Fruit fly (Drosophila melanogaster) whole organism, embryonic: ENCODE measurements around the gene CG15408.

Experiments used
- Bteb2 ChIP-seq: fragments of 200-800 bp; sonication (Bioruptor generic); optimal IDR thresholded peaks from 2 replicates; lab custom pipeline; 2016; ENCODE audit warnings: missing biosample characterization, missing genetic modification characterization
- CG10147 ChIP-seq: fragments of 200-800 bp; sonication (Bioruptor generic); optimal IDR thresholded peaks from 2 replicates; lab custom pipeline; 2019; ENCODE audit warnings: missing biosample characterization, mild to moderate bottlenecking, missing genetic modification characterization, moderate library complexity
- CG10274 ChIP-seq: fragments of 200-800 bp; sonication (Bioruptor generic); optimal IDR thresholded peaks from 3 replicates; lab custom pipeline; 2017; ENCODE audit warnings: missing biosample characterization, mild to moderate bottlenecking, missing genetic modification characterization
- CG10462 ChIP-seq: fragments of 200-800 bp; sonication (Bioruptor generic); optimal IDR thresholded peaks from 2 replicates; lab custom pipeline; 2016; ENCODE audit warnings: missing biosample characterization, missing genetic modification characterization
- CG11723 ChIP-seq: fragments of 200-800 bp; sonication (Bioruptor generic); optimal IDR thresholded peaks from 2 replicates; lab custom pipeline; 2017; ENCODE audit warnings: missing biosample characterization, mild to moderate bottlenecking, missing genetic modification characterization
- CG12659 ChIP-seq: fragments of 200-800 bp; sonication (Bioruptor generic); optimal IDR thresholded peaks from 3 replicates; lab custom pipeline; 2017; ENCODE audit warnings: mild to moderate bottlenecking, missing biosample characterization, missing genetic modification reagents, missing genetic modification characterization
- CG13775 ChIP-seq: fragments of 200-800 bp; sonication (Bioruptor generic); optimal IDR thresholded peaks from 3 replicates; lab custom pipeline; 2017; ENCODE audit warnings: missing biosample characterization, mild to moderate bottlenecking, missing genetic modification characterization
- CG14050 ChIP-seq: fragments of 200-800 bp; sonication (Bioruptor generic); IDR thresholded peaks from 3 replicates; pipeline ENCODE4 v1.3.6; 2022; ENCODE audit warnings: missing biosample characterization, missing genetic modification characterization
- CG2199 ChIP-seq: fragments of 200-800 bp; sonication (Bioruptor generic); IDR thresholded peaks from 3 replicates; pipeline ENCODE4 v1.3.6; 2022; ENCODE audit warnings: missing biosample characterization, missing genetic modification characterization
- CG4282 ChIP-seq: fragments of 200-800 bp; sonication (Bioruptor generic); optimal IDR thresholded peaks from 2 replicates; lab custom pipeline; 2016; ENCODE audit warnings: missing biosample characterization, missing genetic modification characterization
- CG6689 ChIP-seq: fragments of 200-800 bp; sonication (Bioruptor generic); IDR thresholded peaks from 2 replicates; pipeline ENCODE4 v1.3.6; 2022; ENCODE audit warnings: missing biosample characterization, missing genetic modification characterization
- CG7786 ChIP-seq: fragments of 200-800 bp; sonication (Bioruptor generic); optimal IDR thresholded peaks from 2 replicates; lab custom pipeline; 2016; ENCODE audit warnings: missing biosample characterization, missing genetic modification characterization
- CG7928 ChIP-seq: fragments of 200-800 bp; sonication (Bioruptor generic); optimal IDR thresholded peaks from 2 replicates; lab custom pipeline; 2017; ENCODE audit warnings: missing biosample characterization, mild to moderate bottlenecking, missing genetic modification characterization
- CG8089 ChIP-seq: fragments of 200-800 bp; sonication (Bioruptor generic); optimal IDR thresholded peaks from 3 replicates; lab custom pipeline; 2016; ENCODE audit warnings: missing biosample characterization, missing genetic modification characterization
- Camta ChIP-seq: fragments of 200-800 bp; sonication (Bioruptor generic); optimal IDR thresholded peaks from 2 replicates; lab custom pipeline; 2016; ENCODE audit warnings: missing biosample characterization, missing genetic modification characterization
- Dll ChIP-seq: fragments of 200-800 bp; sonication (Bioruptor generic); IDR thresholded peaks from 4 replicates; pipeline ENCODE4 v1.3.6; 2022; ENCODE audit warnings: missing biosample characterization, missing genetic modification characterization; ENCODE audit not compliant: partially characterized antibody
- Fer2 ChIP-seq: fragments of 200-800 bp; sonication (Bioruptor generic); optimal IDR thresholded peaks from 2 replicates; lab custom pipeline; 2018; ENCODE audit warnings: missing biosample characterization, mild to moderate bottlenecking, missing genetic modification characterization, moderate library complexity
- Fer3 ChIP-seq: fragments of 200-800 bp; sonication (Bioruptor generic); optimal IDR thresholded peaks from 2 replicates; lab custom pipeline; 2018; ENCODE audit warnings: missing biosample characterization, mild to moderate bottlenecking, missing genetic modification characterization, moderate library complexity
- Gug ChIP-seq: fragments of 200-800 bp; sonication (Bioruptor generic); IDR thresholded peaks from 4 replicates; pipeline ENCODE4 v1.3.6; 2022; ENCODE audit warnings: missing biosample characterization, missing genetic modification characterization
- HLH54F ChIP-seq: fragments of 200-800 bp; sonication (Bioruptor generic); optimal IDR thresholded peaks from 3 replicates; lab custom pipeline; 2016; ENCODE audit warnings: missing biosample characterization, missing genetic modification characterization
- Hmx ChIP-seq: fragments of 200-800 bp; sonication (Bioruptor generic); optimal IDR thresholded peaks from 2 replicates; lab custom pipeline; 2016; ENCODE audit warnings: missing biosample characterization, missing genetic modification characterization
- Kr ChIP-seq: fragments of 200-800 bp; sonication (Bioruptor generic); optimal IDR thresholded peaks from 2 replicates; lab custom pipeline; 2017; ENCODE audit warnings: missing biosample characterization, mild to moderate bottlenecking, missing genetic modification characterization
- NC2β ChIP-seq: fragments of 200-800 bp; sonication (Bioruptor generic); optimal IDR thresholded peaks from 2 replicates; lab custom pipeline; 2016; ENCODE audit warnings: missing biosample characterization, missing genetic modification characterization
- Oaz ChIP-seq: fragments of 200-800 bp; sonication (Bioruptor generic); IDR thresholded peaks from 2 replicates; pipeline ENCODE4 v1.3.6; 2022; ENCODE audit warnings: missing biosample characterization, missing genetic modification characterization
- Optix ChIP-seq: fragments of 200-800 bp; sonication (Bioruptor generic); IDR thresholded peaks from 3 replicates; pipeline ENCODE4 v1.3.6; 2022; ENCODE audit warnings: missing biosample characterization, missing genetic modification characterization
- Ravus ChIP-seq: fragments of 200-800 bp; sonication (Bioruptor generic); IDR thresholded peaks from 2 replicates; pipeline ENCODE4 v1.3.6; 2022; ENCODE audit warnings: missing biosample characterization, missing genetic modification characterization
- TFAM ChIP-seq: fragments of 200-800 bp; sonication (Bioruptor generic); optimal IDR thresholded peaks from 2 replicates; lab custom pipeline; 2017; ENCODE audit warnings: missing biosample characterization, missing genetic modification characterization, inconsistent platforms
- Tbp ChIP-seq: fragments of >200 bp; optimal IDR thresholded peaks from 2 replicates; lab custom pipeline; 2018; ENCODE audit warnings: missing biosample characterization, missing genetic modification characterization
- Usf ChIP-seq: fragments of 200-800 bp; sonication (Bioruptor generic); optimal IDR thresholded peaks from 2 replicates; lab custom pipeline; 2017; ENCODE audit warnings: missing genotype, missing biosample characterization, missing genetic modification characterization
- Vsx1 ChIP-seq: fragments of 200-800 bp; sonication (Bioruptor generic); optimal IDR thresholded peaks from 2 replicates; lab custom pipeline; 2017; ENCODE audit warnings: missing biosample characterization, mild to moderate bottlenecking, missing genetic modification characterization, missing genetic modification reagents
- chn ChIP-seq: fragments of 200-800 bp; sonication (Bioruptor generic); optimal IDR thresholded peaks from 2 replicates; lab custom pipeline; 2016; ENCODE audit warnings: missing biosample characterization, missing genetic modification characterization
- croc ChIP-seq: fragments of 200-800 bp; sonication (Bioruptor generic); conservative IDR thresholded peaks from 3 replicates; pipeline ENCODE4 v1.3.6; 2022; ENCODE audit warnings: missing biosample characterization, missing genetic modification characterization
- crp ChIP-seq, 2 experiments: fragments of 200-800 bp; sonication (Bioruptor generic); optimal IDR thresholded peaks; 2 replicates in 1 of 2; 3 replicates in 1 of 2; lab custom pipeline; 2017; ENCODE audit warnings: missing biosample characterization in 2 of 2, missing genetic modification characterization in 2 of 2, mild to moderate bottlenecking in 1 of 2, moderate library complexity in 1 of 2
- fd3F ChIP-seq: fragments of 200-800 bp; sonication (Bioruptor generic); optimal IDR thresholded peaks from 2 replicates; lab custom pipeline; 2018; ENCODE audit warnings: missing biosample characterization, mild to moderate bottlenecking, missing genetic modification characterization, moderate library complexity
- fru ChIP-seq: fragments of >200 bp; optimal IDR thresholded peaks from 2 replicates; lab custom pipeline; 2017
- gcm2 ChIP-seq: fragments of 200-800 bp; sonication (Bioruptor generic); optimal IDR thresholded peaks from 2 replicates; lab custom pipeline; 2016; ENCODE audit warnings: missing biosample characterization, missing genetic modification characterization
- gsb ChIP-seq: fragments of 200-800 bp; sonication (Bioruptor generic); IDR thresholded peaks from 2 replicates; pipeline ENCODE4 v1.3.6; 2022; ENCODE audit warnings: missing biosample characterization, missing genetic modification characterization
- her ChIP-seq: fragments of 200-800 bp; sonication (Bioruptor generic); optimal IDR thresholded peaks from 2 replicates; lab custom pipeline; 2016; ENCODE audit warnings: missing biosample characterization, missing genetic modification characterization
- insv ChIP-seq, 2 experiments: fragments of 200-800 bp; sonication (Bioruptor generic); optimal IDR thresholded peaks; 3 replicates each; lab custom pipeline; 2016 to 2018; ENCODE audit warnings: missing biosample characterization in 2 of 2, missing genetic modification characterization in 2 of 2
- jing ChIP-seq: fragments of 200-800 bp; sonication (Bioruptor generic); optimal IDR thresholded peaks from 2 replicates; lab custom pipeline; 2018; ENCODE audit warnings: missing biosample characterization, mild to moderate bottlenecking, missing genetic modification characterization
- kah ChIP-seq: fragments of 200-800 bp; sonication (Bioruptor generic); optimal IDR thresholded peaks from 2 replicates; lab custom pipeline; 2018; ENCODE audit warnings: missing biosample characterization, mild to moderate bottlenecking, missing genetic modification characterization
- lbe ChIP-seq: fragments of 200-800 bp; sonication (Bioruptor generic); optimal IDR thresholded peaks from 2 replicates; lab custom pipeline; 2016; ENCODE audit warnings: missing biosample characterization, mild to moderate bottlenecking, missing genetic modification characterization
- pzg ChIP-seq: fragments of 200-800 bp; sonication (Bioruptor generic); optimal IDR thresholded peaks from 3 replicates; lab custom pipeline; 2018; ENCODE audit warnings: missing biosample characterization, mild to moderate bottlenecking, missing genetic modification characterization, moderate library complexity
- repo ChIP-seq: fragments of 200-800 bp; sonication (Bioruptor generic); optimal IDR thresholded peaks from 2 replicates; lab custom pipeline; 2016; ENCODE audit warnings: missing biosample characterization, missing genetic modification characterization
- sens ChIP-seq: fragments of 200-800 bp; sonication (Bioruptor generic); peaks from one replicate; lab custom pipeline; 2016; ENCODE audit warnings: missing biosample characterization, missing genetic modification characterization
- so ChIP-seq: fragments of 200-800 bp; sonication (Bioruptor generic); IDR thresholded peaks from 3 replicates; pipeline ENCODE4 v1.3.6; 2022; ENCODE audit warnings: missing biosample characterization, missing genetic modification characterization
- tap ChIP-seq: fragments of 200-800 bp; optimal IDR thresholded peaks from 3 replicates; lab custom pipeline; 2019; ENCODE audit warnings: missing biosample characterization, mild to moderate bottlenecking, missing genetic modification characterization, moderate library complexity
- tio ChIP-seq: fragments of 200-800 bp; sonication (Bioruptor generic); optimal IDR thresholded peaks from 2 replicates; lab custom pipeline; 2017; ENCODE audit warnings: missing biosample characterization, missing genetic modification characterization, inconsistent platforms
- twi ChIP-seq: fragments of 200-800 bp; optimal IDR thresholded peaks from 2 replicates; lab custom pipeline; 2019; ENCODE audit warnings: missing biosample characterization, mild to moderate bottlenecking, missing genetic modification characterization, moderate library complexity
- zfh1 ChIP-seq: fragments of 200-800 bp; sonication (Bioruptor generic); IDR thresholded peaks from 3 replicates; pipeline ENCODE4 v1.3.6; 2022; ENCODE audit warnings: missing biosample characterization, missing genetic modification characterization

Gene CG15408

DNA sequence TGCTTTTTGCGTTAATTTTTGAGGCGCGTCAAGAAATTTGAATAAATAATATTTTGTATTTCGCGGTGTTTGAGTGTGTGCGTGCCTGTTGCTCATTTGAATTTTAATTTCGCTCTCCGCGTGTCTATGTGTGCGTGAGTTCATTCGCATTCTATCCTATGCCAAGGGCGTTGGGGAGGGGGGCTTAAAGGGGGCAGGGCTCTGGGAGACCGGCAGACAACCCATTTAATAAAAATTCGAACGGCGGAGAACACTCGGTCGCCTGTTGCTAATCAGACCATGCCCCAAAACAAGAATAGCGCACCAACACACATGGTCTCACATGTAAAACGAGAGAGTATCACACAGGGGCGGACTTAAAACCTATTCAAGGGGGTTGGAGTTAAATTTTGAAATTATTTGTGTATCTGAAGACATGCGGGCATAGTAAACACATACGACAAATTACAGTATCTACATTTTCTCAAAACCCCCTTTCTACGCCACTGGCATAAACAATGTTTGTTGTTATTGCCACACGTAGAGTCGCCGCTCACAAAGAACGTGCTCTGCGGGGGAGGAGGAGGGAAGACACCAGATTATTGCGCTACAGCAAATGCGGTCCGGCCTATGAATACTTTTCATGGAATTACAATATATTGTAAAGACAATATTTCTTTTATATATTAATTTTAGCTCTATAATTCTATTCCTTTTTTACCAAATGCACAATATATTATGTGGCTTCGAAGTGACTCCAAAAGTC is 30.7 kb upstream of the CG15408 start:
- TF ChIP-seq jing (GFP tag; lab: Kevin White, UChicago) (peak; percentile 99), insv (GFP tag; optimal IDR thresholded peaks at IDR 0.05; lab: Kevin White, UChicago) (peak; percentile 82 to 90), repo (GFP tag; lab: Kevin White, UChicago) (peak; percentile 100), NC2β (GFP tag; lab: Kevin White, UChicago) (peak; percentile 99), Kr (GFP tag; lab: Kevin White, UChicago) (peak; percentile 94), Vsx1 (peak; percentile 99), HLH54F (GFP tag; lab: Kevin White, UChicago) (peak; percentile 100), lbe (GFP tag; lab: Kevin White, UChicago) (peak; percentile 99), chn (GFP tag; lab: Kevin White, UChicago) (peak; percentile 100), tap (tag; lab: Kevin White, UChicago) (peak; percentile 99), croc (GFP tag; lab: Robert Waterston, UW) (peak; percentile 99), CG12659 (GFP tag; lab: Kevin White, UChicago) (peak; percentile 100), her (GFP tag; lab: Kevin White, UChicago) (peak; percentile 99), pzg (GFP tag; lab: Kevin White, UChicago) (peak; percentile 64), sens (GFP tag; lab: Kevin White, UChicago) (peak; percentile 100), Bteb2 (GFP tag; lab: Kevin White, UChicago) (peak; percentile 99), CG6689 (GFP tag; lab: Robert Waterston, UW) (peak; percentile 99), Ravus (GFP tag; lab: Robert Waterston, UW) (peak; percentile 97), CG11723 (GFP tag; lab: Kevin White, UChicago) (peak; percentile 100), CG13775 (GFP tag; lab: Kevin White, UChicago) (peak; percentile 99), kah (peak; percentile 98), gsb (GFP tag; lab: Robert Waterston, UW) (peak; percentile 99), CG7786 (peak; percentile 100), fru (lab: Kevin White, UChicago) (no peak), Hmx (GFP tag; lab: Kevin White, UChicago) (peak; percentile 98), twi (tag; lab: Kevin White, UChicago) (peak; percentile 100), so (peak; percentile 99), zfh1 (GFP tag; lab: Robert Waterston, UW) (peak; percentile 99), fd3F (GFP tag; lab: Kevin White, UChicago) (peak; percentile 99), CG8089 (GFP tag; lab: Kevin White, UChicago) (peak; percentile 99), Dll (GFP tag; lab: Robert Waterston, UW) (0 out of 4 replicates have a peak, but pooled peaks have one; percentile 16), CG10147 (GFP tag; lab: Kevin White, UChicago) (peak; percentile 98), Gug (GFP tag; lab: Robert Waterston, UW) (peak; percentile 99), CG14050 (GFP tag; lab: Robert Waterston, UW) (peak; percentile 99), Tbp (no peak), CG2199 (GFP tag; lab: Robert Waterston, UW) (peak; percentile 99), CG7928 (peak; percentile 90), Camta (GFP tag; lab: Kevin White, UChicago) (peak; percentile 99), tio (GFP tag; lab: Kevin White, UChicago) (peak; percentile 99), CG4282 (peak; percentile 99), CG10462 (GFP tag; lab: Kevin White, UChicago) (peak; percentile 99), CG10274 (GFP tag; lab: Kevin White, UChicago) (peak; percentile 99), gcm2 (GFP tag; lab: Kevin White, UChicago) (peak; percentile 100), TFAM (GFP tag; lab: Kevin White, UChicago) (peak; percentile 96), Fer3 (tag; lab: Kevin White, UChicago) (peak; percentile 100), Fer2 (tag; lab: Kevin White, UChicago) (peak; percentile 99), crp (GFP tag; optimal IDR thresholded peaks at IDR 0.05; lab: Kevin White, UChicago) (peak; percentile 20 to 79), Optix (GFP tag; lab: Robert Waterston, UW) (peak; percentile 99), Usf (GFP tag; lab: Kevin White, UChicago) (peak; percentile 99), Oaz (peak; percentile 99)
